Worm (Caenorhabditis elegans): ENCODE results near the gene snn-1.

DNA sequence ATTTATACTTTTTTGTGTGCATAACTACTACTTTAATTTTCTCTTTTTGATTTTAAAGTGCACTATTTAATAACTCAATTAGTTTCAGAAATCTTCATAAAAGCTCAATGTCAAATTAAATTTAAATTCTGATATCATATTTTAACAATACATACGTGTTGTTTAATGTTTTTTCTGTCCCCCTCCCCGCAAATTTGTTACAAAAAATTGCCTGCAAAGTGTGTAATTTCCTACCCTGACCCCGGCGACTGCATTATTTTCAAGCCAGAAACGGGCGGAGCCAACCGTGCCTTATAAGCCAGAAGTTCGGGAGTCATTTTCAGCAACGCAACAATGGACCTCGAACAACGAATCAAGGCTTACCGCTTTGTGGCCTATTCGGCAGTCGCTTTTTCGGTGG, 46.6 kb downstream of the snn-1 start, which contains the start of gene col-108:
- TF ChIP-seq cog-1 (tag; optimal IDR thresholded peaks at IDR 0.05) (no peak), ztf-29 (GFP tag; IDR thresholded peaks at IDR 0.05) (no peak), ref-1 (GFP tag; conservative IDR thresholded peaks at IDR 0.05) (no peak), flt-1 (GFP tag; IDR thresholded peaks at IDR 0.05) (no peak), T22C8.4 (GFP tag; IDR thresholded peaks at IDR 0.05) (no peak), tab-1 (GFP tag; IDR thresholded peaks at IDR 0.05) (no peak), ztf-23 (GFP tag; IDR thresholded peaks at IDR 0.05) (no peak), klf-2 (GFP tag; conservative IDR thresholded peaks at IDR 0.05) (no peak), med-1 (GFP tag; optimal IDR thresholded peaks at IDR 0.05; ENCODE audit: insufficient read depth) (no peak)

Data from whole organism, midembryonic.